Worm (Caenorhabditis elegans) whole organism, young adult: ENCODE data around the gene ccf-1.

Experiments used
- B0019.2 ChIP-seq: fragments of 200-800 bp; sonication (Bioruptor generic); conservative IDR thresholded peaks from 2 replicates; pipeline ENCODE4 v1.3.6; 2022; ENCODE audit warnings: missing genetic modification reagents, missing genetic modification characterization, missing compliant biosample characterization
- B0035.1 ChIP-seq: sonication (generic microtip); optimal IDR thresholded peaks from 2 replicates; lab custom pipeline; 2016; ENCODE audit warnings: missing genetic modification characterization, mild to moderate bottlenecking, missing compliant biosample characterization, missing genotype, missing genetic modification reagents
- B0261.1 ChIP-seq: sonication (generic microtip); optimal IDR thresholded peaks from 2 replicates; lab custom pipeline; 2016; ENCODE audit warnings: mild to moderate bottlenecking, missing genetic modification characterization, moderate library complexity, missing compliant biosample characterization
- F37B4.10 ChIP-seq: fragments of 200-800 bp; sonication (Bioruptor generic); IDR thresholded peaks from 2 replicates; pipeline ENCODE4 v1.3.6; 2022; ENCODE audit warnings: missing genetic modification characterization, missing compliant biosample characterization
- F52B5.7 ChIP-seq: sonication (generic microtip); optimal IDR thresholded peaks from 2 replicates; lab custom pipeline; 2016; ENCODE audit warnings: mild to moderate bottlenecking, missing genetic modification characterization, missing compliant biosample characterization
- F55B11.4 ChIP-seq: sonication (generic microtip); optimal IDR thresholded peaks from 2 replicates; lab custom pipeline; 2016; ENCODE audit warnings: missing compliant biosample characterization, missing genetic modification characterization, borderline replicate concordance; ENCODE audit not compliant: insufficient read depth
- F57C9.4 ChIP-seq: sonication (generic microtip); optimal IDR thresholded peaks from 2 replicates; lab custom pipeline; 2017; ENCODE audit warnings: mild to moderate bottlenecking, missing genetic modification characterization, missing compliant biosample characterization
- K11D2.4 ChIP-seq: fragments of 200-800 bp; sonication (Bioruptor generic); IDR thresholded peaks from 2 replicates; pipeline ENCODE4 v1.3.6; 2022; ENCODE audit warnings: missing genetic modification reagents, missing genetic modification characterization, missing compliant biosample characterization
- K12H6.12 ChIP-seq: fragments of 200-800 bp; sonication (Bioruptor generic); optimal IDR thresholded peaks from 2 replicates; lab custom pipeline; 2018; ENCODE audit warnings: mild to moderate bottlenecking, missing genetic modification characterization, missing compliant biosample characterization
- Y56A3A.18 ChIP-seq: fragments of 200-800 bp; sonication (Bioruptor generic); IDR thresholded peaks from 2 replicates; pipeline ENCODE4 v1.3.6; 2022; ENCODE audit warnings: missing genetic modification reagents, missing genetic modification characterization, missing compliant biosample characterization
- akir-1 ChIP-seq: fragments of 200-800 bp; sonication (Bioruptor generic); optimal IDR thresholded peaks from 2 replicates; lab custom pipeline; 2018; ENCODE audit warnings: mild to moderate bottlenecking, missing genetic modification characterization, moderate library complexity, missing compliant biosample characterization
- athp-1 ChIP-seq: sonication (generic microtip); optimal IDR thresholded peaks from 2 replicates; lab custom pipeline; 2017; ENCODE audit warnings: mild to moderate bottlenecking, missing genetic modification characterization, missing compliant biosample characterization
- attf-3 ChIP-seq: fragments of 200-800 bp; sonication (Bioruptor generic); conservative IDR thresholded peaks from 2 replicates; pipeline ENCODE4 v1.3.6; 2022; ENCODE audit warnings: missing genetic modification reagents, missing genetic modification characterization, missing compliant biosample characterization
- bed-2 ChIP-seq: fragments of 200-800 bp; sonication (Bioruptor generic); IDR thresholded peaks from 2 replicates; pipeline ENCODE4 v1.3.6; 2022; ENCODE audit warnings: missing genetic modification reagents, missing genetic modification characterization, missing compliant biosample characterization
- cebp-2 ChIP-seq: fragments of 200-800 bp; sonication (Bioruptor generic); IDR thresholded peaks from 2 replicates; pipeline ENCODE4 v1.3.6; 2022; ENCODE audit warnings: missing genetic modification characterization, missing compliant biosample characterization
- ceh-27 ChIP-seq: fragments of 200-800 bp; sonication (Bioruptor generic); optimal IDR thresholded peaks from 2 replicates; lab custom pipeline; 2018; ENCODE audit warnings: mild to moderate bottlenecking, missing genetic modification characterization, moderate library complexity, missing compliant biosample characterization
- ceh-40 ChIP-seq: fragments of 200-800 bp; sonication (Bioruptor generic); IDR thresholded peaks from 2 replicates; pipeline ENCODE4 v1.3.6; 2022; ENCODE audit warnings: missing genetic modification characterization, missing compliant biosample characterization
- ceh-79 ChIP-seq: sonication (generic microtip); optimal IDR thresholded peaks from 2 replicates; lab custom pipeline; 2017; ENCODE audit warnings: mild to moderate bottlenecking, missing genetic modification characterization, missing compliant biosample characterization
- ceh-91 ChIP-seq: fragments of 200-800 bp; sonication (Bioruptor generic); IDR thresholded peaks from 2 replicates; pipeline ENCODE4 v1.3.6; 2022; ENCODE audit warnings: missing genetic modification reagents, missing genetic modification characterization, missing compliant biosample characterization
- dox-1 ChIP-seq: fragments of 200-800 bp; sonication (Bioruptor generic); IDR thresholded peaks from 2 replicates; pipeline ENCODE4 v1.3.6; 2022; ENCODE audit warnings: missing genetic modification reagents, missing genetic modification characterization, missing compliant biosample characterization
- dpff-1 ChIP-seq: sonication (generic microtip); optimal IDR thresholded peaks from 2 replicates; lab custom pipeline; 2017; ENCODE audit warnings: mild to moderate bottlenecking, missing genetic modification characterization, missing compliant biosample characterization
- efl-1 ChIP-seq: fragments of 150-350 bp; optimal IDR thresholded peaks from 2 replicates; lab custom pipeline; 2014; ENCODE audit warnings: missing biosample characterization, missing genetic modification reagents, missing genetic modification characterization
- egl-18 ChIP-seq: fragments of 200-800 bp; sonication (Bioruptor generic); IDR thresholded peaks from 2 replicates; pipeline ENCODE4 v1.3.6; 2022; ENCODE audit warnings: missing genetic modification reagents, missing genetic modification characterization, missing compliant biosample characterization
- egrh-3 ChIP-seq: fragments of 200-800 bp; sonication (Bioruptor generic); IDR thresholded peaks from 2 replicates; pipeline ENCODE4 v1.3.6; 2022; ENCODE audit warnings: missing genetic modification reagents, missing genetic modification characterization, missing compliant biosample characterization
- ets-4 ChIP-seq: fragments of 200-800 bp; sonication (Bioruptor generic); optimal IDR thresholded peaks from 2 replicates; lab custom pipeline; 2018; ENCODE audit warnings: mild to moderate bottlenecking, missing genetic modification characterization, missing compliant biosample characterization
- fkh-3 ChIP-seq: sonication (generic microtip); optimal IDR thresholded peaks from 2 replicates; lab custom pipeline; 2016; ENCODE audit warnings: mild to moderate bottlenecking, missing genetic modification characterization, missing compliant biosample characterization
- gei-17 ChIP-seq: fragments of 200-800 bp; sonication (Bioruptor generic); optimal IDR thresholded peaks from 2 replicates; lab custom pipeline; 2018; ENCODE audit warnings: mild to moderate bottlenecking, missing genetic modification characterization, missing compliant biosample characterization
- lag-1 ChIP-seq: fragments of 200-800 bp; sonication (Bioruptor generic); IDR thresholded peaks from 2 replicates; pipeline ENCODE4 v1.3.6; 2022; ENCODE audit warnings: missing genetic modification reagents, missing genetic modification characterization, missing compliant biosample characterization
- lin-40 ChIP-seq: sonication (generic microtip); optimal IDR thresholded peaks from 2 replicates; lab custom pipeline; 2016; ENCODE audit warnings: missing genetic modification characterization, mild to moderate bottlenecking, missing compliant biosample characterization, missing genotype, missing genetic modification reagents
- lin-54 ChIP-seq: fragments of 200-800 bp; sonication (Bioruptor generic); optimal IDR thresholded peaks from 2 replicates; lab custom pipeline; 2018; ENCODE audit warnings: mild to moderate bottlenecking, missing genetic modification characterization, missing compliant biosample characterization
- lir-1 ChIP-seq: fragments of 200-800 bp; sonication (Bioruptor generic); conservative IDR thresholded peaks from 2 replicates; pipeline ENCODE4 v1.3.6; 2022; ENCODE audit warnings: missing genetic modification reagents, missing genetic modification characterization, missing compliant biosample characterization
- lsl-1 ChIP-seq: fragments of 200-800 bp; sonication (Bioruptor generic); optimal IDR thresholded peaks from 2 replicates; lab custom pipeline; 2018; ENCODE audit warnings: mild to moderate bottlenecking, missing genetic modification characterization, moderate library complexity, missing compliant biosample characterization
- lsy-27 ChIP-seq: sonication (generic microtip); optimal IDR thresholded peaks from 2 replicates; lab custom pipeline; 2017; ENCODE audit warnings: missing genetic modification characterization, mild to moderate bottlenecking, missing compliant biosample characterization, antibody characterized with exemption, missing genotype, borderline replicate concordance; ENCODE audit not compliant: insufficient read depth
- mes-4 ChIP-seq: sonication (generic microtip); optimal IDR thresholded peaks from 2 replicates; lab custom pipeline; 2016; ENCODE audit warnings: missing genotype, missing genetic modification characterization, missing compliant biosample characterization
- nhr-120 ChIP-seq: fragments of 200-800 bp; sonication (Bioruptor generic); IDR thresholded peaks from 2 replicates; pipeline ENCODE4 v1.3.6; 2022; ENCODE audit warnings: missing genetic modification characterization, missing compliant biosample characterization
- nhr-27 ChIP-seq: fragments of 200-800 bp; sonication (Bioruptor generic); optimal IDR thresholded peaks from 2 replicates; lab custom pipeline; 2018; ENCODE audit warnings: mild to moderate bottlenecking, missing genetic modification characterization, moderate library complexity, missing compliant biosample characterization
- pbrm-1 ChIP-seq: fragments of 200-800 bp; sonication (Bioruptor generic); IDR thresholded peaks from 2 replicates; pipeline ENCODE4 v1.3.6; 2022; ENCODE audit warnings: missing genetic modification reagents, missing genetic modification characterization, missing compliant biosample characterization
- pha-4 ChIP-seq: fragments of 150-350 bp; sonication (generic microtip); optimal IDR thresholded peaks from 2 replicates; lab custom pipeline; 2014; ENCODE audit warnings: missing biosample characterization, missing genetic modification reagents, missing genetic modification characterization
- rcor-1 ChIP-seq: fragments of 200-800 bp; sonication (Bioruptor generic); IDR thresholded peaks from 2 replicates; pipeline ENCODE4 v1.3.6; 2022; ENCODE audit warnings: missing genetic modification reagents, missing genetic modification characterization, missing compliant biosample characterization
- rec-8 ChIP-seq, 2 experiments: sonication (generic microtip); optimal IDR thresholded peaks; 2 replicates each; lab custom pipeline; 2016; ENCODE audit warnings: mild to moderate bottlenecking in 2 of 2, missing genetic modification characterization in 2 of 2, missing genetic modification reagents in 2 of 2, missing genotype in 2 of 2, missing biosample characterization in 1 of 2, missing compliant biosample characterization in 1 of 2, moderate library complexity in 1 of 2
- repo-1 ChIP-seq: sonication (generic microtip); optimal IDR thresholded peaks from 2 replicates; lab custom pipeline; 2017; ENCODE audit warnings: mild to moderate bottlenecking, missing genetic modification characterization, missing compliant biosample characterization
- sdz-38 ChIP-seq: sonication (generic microtip); optimal IDR thresholded peaks from 2 replicates; lab custom pipeline; 2016; ENCODE audit warnings: missing genotype, missing genetic modification characterization, missing compliant biosample characterization
- sea-2 ChIP-seq: fragments of 200-800 bp; sonication (Bioruptor generic); IDR thresholded peaks from 2 replicates; pipeline ENCODE4 v1.3.6; 2022; ENCODE audit warnings: missing genetic modification characterization, missing compliant biosample characterization
- tlf-1 ChIP-seq: fragments of 200-800 bp; sonication (Bioruptor generic); optimal IDR thresholded peaks from 2 replicates; lab custom pipeline; 2018; ENCODE audit warnings: mild to moderate bottlenecking, missing genetic modification characterization, missing compliant biosample characterization
- unc-62 ChIP-seq: fragments of 150-350 bp; optimal IDR thresholded peaks from 2 replicates; lab custom pipeline; 2014; ENCODE audit warnings: missing biosample characterization, missing genetic modification reagents, missing genetic modification characterization
- zfh-2 ChIP-seq: fragments of 200-800 bp; sonication (Bioruptor generic); conservative IDR thresholded peaks from 2 replicates; pipeline ENCODE4 v1.3.6; 2022; ENCODE audit warnings: missing genetic modification reagents, missing genetic modification characterization, missing compliant biosample characterization
- ztf-18 ChIP-seq: sonication (generic microtip); optimal IDR thresholded peaks from 2 replicates; lab custom pipeline; 2016; ENCODE audit warnings: missing genotype, mild to moderate bottlenecking, missing genetic modification characterization, missing compliant biosample characterization
- ztf-25 ChIP-seq: fragments of 200-800 bp; sonication (Bioruptor generic); IDR thresholded peaks from 2 replicates; pipeline ENCODE4 v1.3.6; 2022; ENCODE audit warnings: missing genetic modification reagents, missing genetic modification characterization, missing compliant biosample characterization
- ztf-26 ChIP-seq: sonication (generic microtip); optimal IDR thresholded peaks from 2 replicates; lab custom pipeline; 2017; ENCODE audit warnings: missing genetic modification characterization, missing compliant biosample characterization
- ztf-6 ChIP-seq: fragments of 200-800 bp; sonication (Bioruptor generic); IDR thresholded peaks from 2 replicates; pipeline ENCODE4 v1.3.6; 2022; ENCODE audit warnings: missing genetic modification reagents, missing genetic modification characterization, missing compliant biosample characterization

The ccf-1 gene

DNA sequence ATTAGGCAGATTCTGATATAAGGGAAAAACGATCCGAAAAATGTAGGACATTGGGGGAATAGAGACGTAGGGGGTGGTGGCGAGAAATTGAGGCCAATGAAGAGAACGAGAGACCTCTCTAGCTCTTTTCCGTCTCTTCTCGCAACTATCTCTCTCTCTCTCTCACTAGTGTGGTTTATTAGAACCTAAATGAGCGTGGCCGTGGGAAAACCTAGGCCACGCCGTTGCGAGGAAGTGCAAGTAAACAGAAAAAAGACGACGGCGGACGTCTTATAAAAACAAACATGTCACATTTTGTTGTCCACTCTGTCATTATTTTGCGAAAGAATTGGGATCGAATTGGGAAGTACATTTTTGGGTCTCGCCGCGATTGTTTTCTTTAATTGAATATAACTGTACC is 50.0 kb downstream of the ccf-1 start (continued):
- TF ChIP-seq lin-40 (peak; percentile 78), pbrm-1 (peak; percentile 28; the same call in 1 of the 2 replicates), unc-62 (no peak), ztf-18 (tag; lab: Kevin White, UChicago) (no peak), attf-3 (GFP tag; lab: Robert Waterston, UW) (no peak), akir-1 (GFP tag; lab: Kevin White, UChicago) (no peak), F57C9.4 (tag; lab: Kevin White, UChicago) (no peak), lsl-1 (GFP tag; lab: Kevin White, UChicago) (no peak), ztf-25 (GFP tag; lab: Robert Waterston, UW) (no peak), rec-8 (tag; optimal IDR thresholded peaks at IDR 0.05; lab: Kevin White, UChicago) (no peak), nhr-27 (tag; lab: Kevin White, UChicago) (no peak), lsy-27 (tag; lab: Kevin White, UChicago) (no peak), egrh-3 (GFP tag; lab: Robert Waterston, UW) (no peak), athp-1 (tag; lab: Kevin White, UChicago) (no peak), F52B5.7 (no peak), zfh-2 (GFP tag; lab: Robert Waterston, UW) (peak; percentile 93), nhr-120 (no peak), F55B11.4 (tag; lab: Kevin White, UChicago) (no peak), sdz-38 (tag; lab: Kevin White, UChicago) (no peak), dpff-1 (tag; lab: Kevin White, UChicago) (no peak), gei-17 (GFP tag; lab: Kevin White, UChicago) (no peak), dox-1 (GFP tag; lab: Robert Waterston, UW) (peak; percentile 89), tlf-1 (GFP tag; lab: Kevin White, UChicago) (no peak), ceh-91 (GFP tag; lab: Robert Waterston, UW) (no peak), repo-1 (no peak), lin-54 (GFP tag; lab: Kevin White, UChicago) (peak; percentile 1), ceh-40 (GFP tag; lab: Robert Waterston, UW) (0 out of 2 replicates have a peak, but pooled peaks have one; percentile 28), Y56A3A.18 (GFP tag; lab: Robert Waterston, UW) (no peak), K11D2.4 (GFP tag; lab: Robert Waterston, UW) (0 out of 2 replicates have a peak, but pooled peaks have one; percentile 38), B0261.1 (no peak), rcor-1 (GFP tag; lab: Robert Waterston, UW) (no peak), ets-4 (no peak), ceh-27 (peak; percentile 93), lag-1 (GFP tag; lab: Robert Waterston, UW) (no peak), pha-4 (no peak), K12H6.12 (tag; lab: Kevin White, UChicago) (peak; percentile 88), ceh-79 (tag; lab: Kevin White, UChicago) (no peak), B0019.2 (no peak), lir-1 (GFP tag; lab: Robert Waterston, UW) (no peak; the same call in 1 of the 2 replicates), ztf-6 (no peak), B0035.1 (no peak), ztf-26 (tag; lab: Kevin White, UChicago) (peak; percentile 18), F37B4.10 (GFP tag; lab: Robert Waterston, UW) (no peak), efl-1 (GFP tag; lab: Kevin White, UChicago) (no peak), mes-4 (tag; lab: Kevin White, UChicago) (no peak), cebp-2 (GFP tag; lab: Robert Waterston, UW) (no peak), sea-2 (no peak), egl-18 (GFP tag; lab: Robert Waterston, UW) (no peak), fkh-3 (no peak), bed-2 (GFP tag; lab: Robert Waterston, UW) (0 out of 2 replicates have a peak, but pooled peaks have one; percentile 21)
